Fruit fly (Drosophila melanogaster): ENCODE data around the gene RpLP0.
A peak's percentile ranks its signal among the peaks of the same experiment; 100 is the strongest.

Gene RpLP0

dm6 chr3L:22078063-22078462 lies 2.4 kb downstream of the RpLP0 start (continued):
- no peak for TF ChIP-seq CG2202 (tag; optimal IDR thresholded peaks at IDR 0.05)
- TF ChIP-seq HLHmδ (GFP tag; optimal IDR thresholded peaks at IDR 0.05) = no peak
- no peak for TF ChIP-seq h (optimal IDR thresholded peaks at IDR 0.05)
- peak; percentile 66 for TF ChIP-seq CG8924 (tag; optimal IDR thresholded peaks at IDR 0.05)
- TF ChIP-seq Side (GFP tag; optimal IDR thresholded peaks at IDR 0.05) = peak; percentile 67
- TF ChIP-seq NFAT (GFP tag; IDR thresholded peaks at IDR 0.05) = peak; percentile 53; the same call in 1 of the 2 replicates
- TF ChIP-seq pnt (GFP tag; optimal IDR thresholded peaks at IDR 0.05) = peak; percentile 44
- peak; percentile 60 for TF ChIP-seq CG11504 (tag; optimal IDR thresholded peaks at IDR 0.05)
- TF ChIP-seq sc (optimal IDR thresholded peaks at IDR 0.05) = no peak
- no peak for TF ChIP-seq sc (GFP tag; optimal IDR thresholded peaks at IDR 0.05)
- no peak for TF ChIP-seq wdn (GFP tag; IDR thresholded peaks at IDR 0.05)
- no peak for TF ChIP-seq YL-1 (GFP tag; optimal IDR thresholded peaks at IDR 0.05)
- peak; percentile 35 for TF ChIP-seq CG16863 (GFP tag; optimal IDR thresholded peaks at IDR 0.05)
- peak; percentile 51; the same call in 1 of the 2 replicates for TF ChIP-seq ranshi (GFP tag; IDR thresholded peaks at IDR 0.05)
- peak; percentile 63 for TF ChIP-seq CG18599 (GFP tag; optimal IDR thresholded peaks at IDR 0.05)
- TF ChIP-seq dpn (GFP tag; optimal IDR thresholded peaks at IDR 0.05) = peak; percentile 50 to 58
- peak; percentile 62 for TF ChIP-seq phol (tag; optimal IDR thresholded peaks at IDR 0.05)
- no peak for TF ChIP-seq Lim3 (GFP tag; IDR thresholded peaks at IDR 0.05)
- TF ChIP-seq stc (GFP tag; IDR thresholded peaks at IDR 0.05) = peak; percentile 45; the same call in 1 of the 2 replicates
- peak; percentile 52 for TF ChIP-seq Fer3 (tag; optimal IDR thresholded peaks at IDR 0.05)
- TF ChIP-seq CG10543 (GFP tag; optimal IDR thresholded peaks at IDR 0.05) = no peak
- TF ChIP-seq Xrp1 (GFP tag; IDR thresholded peaks at IDR 0.05) = peak; percentile 75
- TF ChIP-seq mirr (GFP tag; optimal IDR thresholded peaks at IDR 0.05) = no peak
- no peak for TF ChIP-seq CG14667 (GFP tag; IDR thresholded peaks at IDR 0.05)
- peak; percentile 35 for TF ChIP-seq CG5245 (GFP tag; optimal IDR thresholded peaks at IDR 0.05)
- peak; percentile 93 for TF ChIP-seq sens (GFP tag)
- TF ChIP-seq CG15514 (GFP tag; optimal IDR thresholded peaks at IDR 0.05) = peak; percentile 28
- no peak for TF ChIP-seq lbe (GFP tag; optimal IDR thresholded peaks at IDR 0.05)
- TF ChIP-seq CG1832 (GFP tag; optimal IDR thresholded peaks at IDR 0.05) = no peak
- TF ChIP-seq insv (GFP tag; optimal IDR thresholded peaks at IDR 0.05) = no peak
- TF ChIP-seq CG9215 (GFP tag; IDR thresholded peaks at IDR 0.05) = peak; percentile 24; the same call in 1 of the 2 replicates
- peak; percentile 64 for TF ChIP-seq PHDP (tag; optimal IDR thresholded peaks at IDR 0.05)
- peak; percentile 25 for TF ChIP-seq odd (GFP tag; optimal IDR thresholded peaks at IDR 0.05)
- no peak for TF ChIP-seq CG43689 (GFP tag; IDR thresholded peaks at IDR 0.05)
- peak; percentile 87 for TF ChIP-seq Ets65A (GFP tag)
- TF ChIP-seq inv (GFP tag; IDR thresholded peaks at IDR 0.05; ENCODE audit: partially characterized antibody) = peak; percentile 74
- peak; percentile 44 for TF ChIP-seq CG7786 (GFP tag; optimal IDR thresholded peaks at IDR 0.05)
- peak; percentile 67 for TF ChIP-seq gem (tag; optimal IDR thresholded peaks at IDR 0.05)
- TF ChIP-seq CG11560 (tag; IDR thresholded peaks at IDR 0.05) = no peak
- peak; percentile 14 for TF ChIP-seq cwo (GFP tag; optimal IDR thresholded peaks at IDR 0.05)
- TF ChIP-seq ro (GFP tag; IDR thresholded peaks at IDR 0.05) = no peak
- no peak for TF ChIP-seq H2.0 (GFP tag; IDR thresholded peaks at IDR 0.05)
- TF ChIP-seq emc (GFP tag; optimal IDR thresholded peaks at IDR 0.05) = no peak
- peak; percentile 89 for TF ChIP-seq CG16813 (GFP tag; IDR thresholded peaks at IDR 0.05; ENCODE audit: partially characterized antibody)
- TF ChIP-seq fu2 (GFP tag; optimal IDR thresholded peaks at IDR 0.05) = peak; percentile 36
- TF ChIP-seq btn (GFP tag; optimal IDR thresholded peaks at IDR 0.05) = peak; percentile 34
- TF ChIP-seq slbo (GFP tag; IDR thresholded peaks at IDR 0.05) = peak; percentile 59; the same call in 1 of the 2 replicates
- no peak for TF ChIP-seq CG17186 (GFP tag; optimal IDR thresholded peaks at IDR 0.05)
- TF ChIP-seq CG7556 (GFP tag; optimal IDR thresholded peaks at IDR 0.05) = peak; percentile 44
- peak; percentile 66 for TF ChIP-seq dmrt11E (tag; optimal IDR thresholded peaks at IDR 0.05)
- TF ChIP-seq scrt (GFP tag; optimal IDR thresholded peaks at IDR 0.05) = peak; percentile 5
- TF ChIP-seq az2 (GFP tag; optimal IDR thresholded peaks at IDR 0.05) = peak; percentile 44
